Fruit fly (Drosophila melanogaster) Kc167 (cell line): ENCODE results near the gene frj.

Source experiments
- Myc ChIP-seq: fragments of >200 bp; optimal IDR thresholded peaks from 2 replicates; lab custom pipeline; 2017; ENCODE audit warnings: missing external identifiers
- Sin3A ChIP-seq: fragments of >200 bp; optimal IDR thresholded peaks from 2 replicates; lab custom pipeline; 2018; ENCODE audit warnings: missing external identifiers
- h ChIP-seq: fragments of >200 bp; optimal IDR thresholded peaks from 3 replicates; lab custom pipeline; 2018; ENCODE audit warnings: missing external identifiers
- insv ChIP-seq: fragments of >200 bp; optimal IDR thresholded peaks from 3 replicates; lab custom pipeline; 2018; ENCODE audit warnings: missing external identifiers
- psq ChIP-seq: fragments of >200 bp; optimal IDR thresholded peaks from 2 replicates; lab custom pipeline; 2017; ENCODE audit warnings: missing external identifiers
- ttk ChIP-seq: sonication (Bioruptor generic); optimal IDR thresholded peaks from 2 replicates; lab custom pipeline; 2017; ENCODE audit warnings: missing external identifiers

dm6 chr2L:6424198-6424597 lies 31.7 kb upstream of the frj start, which contains the start of gene Fic:
- TF ChIP-seq h, result no peak
- no peak for TF ChIP-seq psq (lab: Kevin White, UChicago)
- TF ChIP-seq Myc, result no peak
- TF ChIP-seq ttk (lab: Kevin White, UChicago), result no peak
- no peak for TF ChIP-seq insv (lab: Kevin White, UChicago)
- no peak for TF ChIP-seq Sin3A (lab: Kevin White, UChicago)
